Fruit fly (Drosophila melanogaster) whole organism, embryonic: ENCODE measurements around the gene Dh44.

ENCODE experiments used
- BEAF-32 ChIP-seq: fragments of 200-800 bp; sonication (Bioruptor generic); optimal IDR thresholded peaks from 3 replicates; lab custom pipeline; 2017; ENCODE audit warnings: missing biosample characterization, missing genetic modification characterization, mild to moderate bottlenecking, moderate library complexity, missing genetic modification reagents
- CG10267 ChIP-seq: fragments of 200-800 bp; sonication (Bioruptor generic); optimal IDR thresholded peaks from 2 replicates; lab custom pipeline; 2018; ENCODE audit warnings: missing biosample characterization, mild to moderate bottlenecking, missing genetic modification characterization, moderate library complexity
- CG13287 ChIP-seq: fragments of 200-800 bp; sonication (Bioruptor generic); IDR thresholded peaks from 2 replicates; pipeline ENCODE4 v1.3.6; 2022; ENCODE audit warnings: missing biosample characterization, missing genetic modification characterization; ENCODE audit not compliant: partially characterized antibody
- CG13296 ChIP-seq: fragments of 200-800 bp; sonication (Bioruptor generic); optimal IDR thresholded peaks from 3 replicates; lab custom pipeline; 2018; ENCODE audit warnings: missing biosample characterization, mild to moderate bottlenecking, missing genetic modification characterization
- CG14441 ChIP-seq: fragments of 200-800 bp; sonication (Bioruptor generic); IDR thresholded peaks from 2 replicates; pipeline ENCODE4 v1.3.6; 2022; ENCODE audit warnings: missing biosample characterization, missing genetic modification characterization
- CG14710 ChIP-seq: fragments of 200-800 bp; sonication (Bioruptor generic); optimal IDR thresholded peaks from 3 replicates; lab custom pipeline; 2019; ENCODE audit warnings: missing biosample characterization, mild to moderate bottlenecking, missing genetic modification characterization, moderate library complexity
- CG17612 ChIP-seq: fragments of 200-800 bp; sonication (Bioruptor generic); IDR thresholded peaks from 2 replicates; pipeline ENCODE4 v1.3.6; 2022; ENCODE audit warnings: missing biosample characterization, missing genetic modification characterization
- CG2116 ChIP-seq: fragments of 200-800 bp; sonication (Bioruptor generic); optimal IDR thresholded peaks from 3 replicates; lab custom pipeline; 2018; ENCODE audit warnings: missing biosample characterization, mild to moderate bottlenecking, missing genetic modification characterization
- CG32772 ChIP-seq: fragments of 200-800 bp; sonication (Bioruptor generic); IDR thresholded peaks from 2 replicates; pipeline ENCODE4 v1.3.6; 2022; ENCODE audit warnings: missing biosample characterization, missing genetic modification characterization
- CG34376 ChIP-seq: fragments of 200-800 bp; sonication (Bioruptor generic); optimal IDR thresholded peaks from 2 replicates; lab custom pipeline; 2018; ENCODE audit warnings: missing biosample characterization, mild to moderate bottlenecking, missing genetic modification characterization
- CG4328 ChIP-seq: fragments of 200-800 bp; sonication (Bioruptor generic); optimal IDR thresholded peaks from 3 replicates; lab custom pipeline; 2017; ENCODE audit warnings: missing biosample characterization, missing genetic modification reagents, missing genetic modification characterization
- CG8089 ChIP-seq: fragments of 200-800 bp; sonication (Bioruptor generic); optimal IDR thresholded peaks from 3 replicates; lab custom pipeline; 2016; ENCODE audit warnings: missing biosample characterization, missing genetic modification characterization
- CG8290 ChIP-seq, 3 experiments: fragments of 200-800 bp; sonication (Bioruptor generic); optimal IDR thresholded peaks; 2 replicates each; lab custom pipeline; 2016 to 2019; ENCODE audit warnings: missing biosample characterization in 3 of 3, missing genetic modification characterization in 3 of 3, mild to moderate bottlenecking in 2 of 3, moderate library complexity in 1 of 3
- CG8924 ChIP-seq: fragments of 200-800 bp; optimal IDR thresholded peaks from 3 replicates; lab custom pipeline; 2019; ENCODE audit warnings: missing biosample characterization, mild to moderate bottlenecking, missing genetic modification characterization, moderate library complexity
- CG8944 ChIP-seq: fragments of 200-800 bp; sonication (Bioruptor generic); optimal IDR thresholded peaks from 3 replicates; lab custom pipeline; 2016; ENCODE audit warnings: missing biosample characterization, missing genetic modification characterization
- CG9932 ChIP-seq: fragments of 200-800 bp; sonication (Bioruptor generic); IDR thresholded peaks from 2 replicates; pipeline ENCODE4 v1.3.6; 2022; ENCODE audit warnings: missing biosample characterization, missing genetic modification characterization
- Dp ChIP-seq: fragments of 200-800 bp; sonication (Bioruptor generic); optimal IDR thresholded peaks from 2 replicates; lab custom pipeline; 2018; ENCODE audit warnings: missing biosample characterization, mild to moderate bottlenecking, missing genetic modification characterization, moderate library complexity
- Dref ChIP-seq: fragments of 200-800 bp; sonication (Bioruptor generic); IDR thresholded peaks from 2 replicates; pipeline ENCODE4 v1.3.6; 2022; ENCODE audit warnings: missing biosample characterization, missing genetic modification characterization
- Fer1 ChIP-seq: fragments of 200-800 bp; sonication (Bioruptor generic); optimal IDR thresholded peaks from 2 replicates; lab custom pipeline; 2017; ENCODE audit warnings: missing biosample characterization, mild to moderate bottlenecking, missing genetic modification characterization
- Hr39 ChIP-seq: fragments of >200 bp; optimal IDR thresholded peaks from 2 replicates; lab custom pipeline; 2017
- MESR4 ChIP-seq: fragments of 200-800 bp; sonication (Bioruptor generic); optimal IDR thresholded peaks from 2 replicates; lab custom pipeline; 2018; ENCODE audit warnings: missing biosample characterization, mild to moderate bottlenecking, missing genetic modification characterization, moderate library complexity
- Myb ChIP-seq: fragments of 200-800 bp; sonication (Bioruptor generic); optimal IDR thresholded peaks from 2 replicates; lab custom pipeline; 2016; ENCODE audit warnings: missing biosample characterization, missing genetic modification characterization
- Nf-YC ChIP-seq: fragments of 200-800 bp; optimal IDR thresholded peaks from 3 replicates; lab custom pipeline; 2019; ENCODE audit warnings: missing biosample characterization, mild to moderate bottlenecking, missing genetic modification characterization, moderate library complexity
- Ravus ChIP-seq: fragments of 200-800 bp; sonication (Bioruptor generic); IDR thresholded peaks from 2 replicates; pipeline ENCODE4 v1.3.6; 2022; ENCODE audit warnings: missing biosample characterization, missing genetic modification characterization
- Rfx ChIP-seq: fragments of 200-800 bp; sonication (Bioruptor generic); IDR thresholded peaks from 2 replicates; pipeline ENCODE4 v1.3.6; 2022; ENCODE audit warnings: missing biosample characterization, missing genetic modification characterization
- Sin3A ChIP-seq: fragments of >200 bp; optimal IDR thresholded peaks from 2 replicates; lab custom pipeline; 2018
- Sry-β ChIP-seq: fragments of 200-800 bp; sonication (Bioruptor generic); optimal IDR thresholded peaks from 2 replicates; lab custom pipeline; 2018; ENCODE audit warnings: missing biosample characterization, mild to moderate bottlenecking, missing genetic modification characterization, moderate library complexity
- Sry-δ ChIP-seq: fragments of 200-800 bp; sonication (Bioruptor generic); optimal IDR thresholded peaks from 2 replicates; lab custom pipeline; 2016; ENCODE audit warnings: missing biosample characterization, missing genetic modification characterization
- Tbp ChIP-seq: fragments of >200 bp; optimal IDR thresholded peaks from 2 replicates; lab custom pipeline; 2018; ENCODE audit warnings: missing biosample characterization, missing genetic modification characterization
- YL-1 ChIP-seq: fragments of 200-800 bp; sonication (Bioruptor generic); optimal IDR thresholded peaks from 3 replicates; lab custom pipeline; 2017; ENCODE audit warnings: missing biosample characterization, mild to moderate bottlenecking, missing genetic modification characterization
- bbx ChIP-seq: fragments of 200-800 bp; sonication (Bioruptor generic); IDR thresholded peaks from 2 replicates; pipeline ENCODE4 v1.3.6; 2022; ENCODE audit warnings: missing biosample characterization, missing genetic modification characterization; ENCODE audit not compliant: partially characterized antibody
- cg ChIP-seq: fragments of 200-800 bp; sonication (Bioruptor generic); optimal IDR thresholded peaks from 3 replicates; lab custom pipeline; 2019; ENCODE audit warnings: missing biosample characterization, mild to moderate bottlenecking, missing genetic modification characterization, moderate library complexity
- dm ChIP-seq: fragments of 200-800 bp; sonication (Bioruptor generic); optimal IDR thresholded peaks from 3 replicates; lab custom pipeline; 2016; ENCODE audit warnings: missing biosample characterization, missing genetic modification characterization
- gfzf ChIP-seq: fragments of 200-800 bp; sonication (Bioruptor generic); optimal IDR thresholded peaks from 2 replicates; lab custom pipeline; 2016; ENCODE audit warnings: missing biosample characterization, mild to moderate bottlenecking, missing genetic modification characterization, moderate library complexity
- gro ChIP-seq: fragments of 200-800 bp; sonication (Bioruptor generic); optimal IDR thresholded peaks from 2 replicates; lab custom pipeline; 2016; ENCODE audit warnings: missing biosample characterization, missing genetic modification characterization
- lbe ChIP-seq: fragments of 200-800 bp; sonication (Bioruptor generic); optimal IDR thresholded peaks from 2 replicates; lab custom pipeline; 2016; ENCODE audit warnings: missing biosample characterization, mild to moderate bottlenecking, missing genetic modification characterization
- mirr ChIP-seq: fragments of 200-800 bp; sonication (Bioruptor generic); optimal IDR thresholded peaks from 3 replicates; lab custom pipeline; 2018; ENCODE audit warnings: missing biosample characterization, mild to moderate bottlenecking, missing genetic modification characterization
- nau ChIP-seq: fragments of 200-800 bp; sonication (Bioruptor generic); optimal IDR thresholded peaks from 3 replicates; lab custom pipeline; 2017; ENCODE audit warnings: missing biosample characterization, mild to moderate bottlenecking, missing genetic modification characterization, missing genetic modification reagents
- phol ChIP-seq: fragments of 200-800 bp; sonication (Bioruptor generic); optimal IDR thresholded peaks from 3 replicates; lab custom pipeline; 2018; ENCODE audit warnings: missing biosample characterization, mild to moderate bottlenecking, missing genetic modification characterization, moderate library complexity
- pzg ChIP-seq: fragments of 200-800 bp; sonication (Bioruptor generic); optimal IDR thresholded peaks from 3 replicates; lab custom pipeline; 2018; ENCODE audit warnings: missing biosample characterization, mild to moderate bottlenecking, missing genetic modification characterization, moderate library complexity
- sd ChIP-seq: fragments of 200-800 bp; sonication (Bioruptor generic); optimal IDR thresholded peaks from 3 replicates; lab custom pipeline; 2018; ENCODE audit warnings: missing biosample characterization, mild to moderate bottlenecking, missing genetic modification characterization, moderate library complexity
- sens ChIP-seq: fragments of 200-800 bp; sonication (Bioruptor generic); peaks from one replicate; lab custom pipeline; 2016; ENCODE audit warnings: missing biosample characterization, missing genetic modification characterization
- slp2 ChIP-seq: fragments of 200-800 bp; sonication (Bioruptor generic); optimal IDR thresholded peaks from 2 replicates; lab custom pipeline; 2016; ENCODE audit warnings: missing biosample characterization, missing genetic modification characterization
- sna ChIP-seq: fragments of 200-800 bp; sonication (Bioruptor generic); IDR thresholded peaks from 2 replicates; pipeline ENCODE4 v1.3.6; 2022; ENCODE audit warnings: missing biosample characterization, missing genetic modification characterization; ENCODE audit not compliant: partially characterized antibody
- sqz ChIP-seq: fragments of 200-800 bp; sonication (Bioruptor generic); optimal IDR thresholded peaks from 3 replicates; lab custom pipeline; 2018; ENCODE audit warnings: missing biosample characterization, mild to moderate bottlenecking, missing genetic modification characterization
- stwl ChIP-seq: fragments of 200-800 bp; sonication (Bioruptor generic); optimal IDR thresholded peaks from 3 replicates; lab custom pipeline; 2018; ENCODE audit warnings: missing biosample characterization, mild to moderate bottlenecking, missing genetic modification characterization, moderate library complexity
- tll ChIP-seq, 2 experiments: fragments of 200-800 bp in 1 of 2; fragments of >200 bp in 1 of 2; sonication (Bioruptor generic) in 1 of 2; optimal IDR thresholded peaks; 2 replicates each; lab custom pipeline; 2017 to 2019; ENCODE audit warnings: missing biosample characterization in 2 of 2, missing genetic modification characterization in 2 of 2, mild to moderate bottlenecking in 1 of 2, moderate library complexity in 1 of 2
- trem ChIP-seq: fragments of 200-800 bp; optimal IDR thresholded peaks from 3 replicates; lab custom pipeline; 2019; ENCODE audit warnings: missing biosample characterization, mild to moderate bottlenecking, missing genetic modification characterization, moderate library complexity
- trh ChIP-seq: fragments of 200-800 bp; sonication (Bioruptor generic); optimal IDR thresholded peaks from 2 replicates; lab custom pipeline; 2016; ENCODE audit warnings: missing biosample characterization, missing genetic modification characterization
- twi ChIP-seq: fragments of 200-800 bp; optimal IDR thresholded peaks from 2 replicates; lab custom pipeline; 2019; ENCODE audit warnings: missing biosample characterization, mild to moderate bottlenecking, missing genetic modification characterization, moderate library complexity

Gene Dh44

DNA sequence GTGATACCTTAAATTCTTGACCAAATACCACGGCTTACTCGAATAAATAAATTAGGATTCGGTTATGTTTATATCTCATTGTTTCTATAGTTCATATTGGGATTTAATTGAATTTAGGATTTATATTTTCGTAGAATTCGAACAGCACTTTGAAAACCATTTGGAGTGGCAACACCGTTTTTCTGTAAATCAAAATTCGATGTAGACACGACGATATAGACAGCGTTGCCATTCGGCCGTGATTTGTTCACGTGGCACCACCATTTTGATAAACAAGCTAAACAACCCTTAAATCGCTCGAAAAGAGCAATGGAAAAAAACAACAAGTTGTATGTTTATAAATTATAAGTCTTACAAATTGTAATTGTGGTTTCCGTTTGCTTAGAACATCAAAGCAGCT is 9.4 kb upstream of the Dh44 start (continued):
- peak in 1 of 2 experiments; percentile 3 for TF ChIP-seq tll (GFP tag; optimal IDR thresholded peaks at IDR 0.05; lab: Kevin White, UChicago)
- peak; percentile 11; the same call in 1 of the 2 replicates for TF ChIP-seq bbx (GFP tag; lab: Robert Waterston, UW)
- TF ChIP-seq Sry-δ (GFP tag; lab: Kevin White, UChicago): peak; percentile 8
- TF ChIP-seq CG17612: no peak
- TF ChIP-seq lbe: peak; percentile 33
- TF ChIP-seq YL-1 (GFP tag; lab: Kevin White, UChicago): peak; percentile 80
- TF ChIP-seq CG13296 (GFP tag; lab: Kevin White, UChicago): no peak
- TF ChIP-seq gfzf (GFP tag; lab: Kevin White, UChicago): peak; percentile 8
- no peak for TF ChIP-seq Fer1
- peak; percentile 32 for TF ChIP-seq CG2116 (GFP tag; lab: Kevin White, UChicago)
- TF ChIP-seq phol: peak; percentile 76
- no peak for TF ChIP-seq CG8944 (GFP tag; lab: Kevin White, UChicago)
- peak; percentile 48 for TF ChIP-seq Myb (GFP tag; lab: Kevin White, UChicago)
- TF ChIP-seq Nf-YC (tag; lab: Kevin White, UChicago): peak; percentile 57
- peak; percentile 33 for TF ChIP-seq Tbp (GFP tag; lab: Kevin White, UChicago)
- TF ChIP-seq CG10267 (tag; lab: Kevin White, UChicago): peak; percentile 3
- TF ChIP-seq dm (GFP tag; lab: Kevin White, UChicago): peak; percentile 66
- TF ChIP-seq trem: peak; percentile 38
- peak; percentile 16 for TF ChIP-seq CG8924
- peak; percentile 59 for TF ChIP-seq stwl (tag; lab: Kevin White, UChicago)
- no peak for TF ChIP-seq twi (tag; lab: Kevin White, UChicago)
- peak; percentile 57 for TF ChIP-seq pzg
- peak; percentile 8 for TF ChIP-seq MESR4 (GFP tag; lab: Kevin White, UChicago)
- peak; percentile 59 for TF ChIP-seq CG14710
- TF ChIP-seq gro (GFP tag; lab: Kevin White, UChicago): peak; percentile 4
- peak; percentile 74 for TF ChIP-seq CG13287 (GFP tag; lab: Robert Waterston, UW)
- TF ChIP-seq CG8290 (GFP tag; optimal IDR thresholded peaks at IDR 0.05; lab: Kevin White, UChicago): no peak
- TF ChIP-seq CG8290 (tag; optimal IDR thresholded peaks at IDR 0.05; lab: Kevin White, UChicago): peak in 1 of 2 experiments; percentile 13
- TF ChIP-seq Dref (GFP tag; lab: Robert Waterston, UW): peak; percentile 40; the same call in 1 of the 2 replicates
- no peak for TF ChIP-seq slp2 (GFP tag; lab: Kevin White, UChicago)
- TF ChIP-seq CG34376: peak; percentile 23
- peak; percentile 80 for TF ChIP-seq sens (GFP tag; lab: Kevin White, UChicago)
- peak; percentile 61 for TF ChIP-seq Dp (GFP tag; lab: Kevin White, UChicago)
- no peak for TF ChIP-seq CG32772 (GFP tag; lab: Robert Waterston, UW)
- TF ChIP-seq BEAF-32 (GFP tag; lab: Kevin White, UChicago): peak; percentile 65

DNA sequence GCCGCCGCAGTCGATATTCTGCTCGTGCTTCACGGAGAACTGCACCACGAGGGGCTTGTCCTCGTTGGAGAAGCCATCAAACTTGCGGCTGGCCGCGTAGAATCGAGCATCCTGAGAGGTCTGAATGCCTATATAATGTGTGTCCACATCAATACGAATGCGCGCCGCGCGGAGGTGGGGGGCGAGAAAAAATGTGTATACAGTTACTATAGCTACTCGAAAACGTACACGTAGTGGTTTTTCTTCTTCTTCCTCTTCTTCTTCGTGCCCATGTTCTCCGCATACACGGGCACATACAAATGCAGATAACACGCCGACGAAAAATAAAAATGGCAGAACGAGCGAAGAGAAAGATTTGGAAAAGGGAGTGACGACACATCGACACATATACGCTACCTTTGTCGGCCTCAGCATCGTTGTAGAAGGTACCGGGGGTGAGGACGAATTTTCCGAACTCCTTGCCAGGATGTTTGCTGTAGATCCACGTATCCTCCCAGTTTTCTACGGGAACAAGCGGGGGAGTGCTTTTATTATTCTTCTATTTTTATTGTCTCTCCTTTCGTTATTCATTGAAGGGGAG is 7.8 kb upstream of the Dh44 start:
- no peak for TF ChIP-seq CG10267 (tag; lab: Kevin White, UChicago)
- TF ChIP-seq sqz (GFP tag; lab: Kevin White, UChicago): no peak
- no peak for TF ChIP-seq CG8944 (GFP tag; lab: Kevin White, UChicago)
- TF ChIP-seq sna (GFP tag; lab: Robert Waterston, UW): no peak
- TF ChIP-seq trh (GFP tag; lab: Kevin White, UChicago): no peak
- TF ChIP-seq Sin3A: no peak
- peak; percentile 18 for TF ChIP-seq mirr (GFP tag; lab: Kevin White, UChicago)
- no peak for TF ChIP-seq CG14441
- peak; percentile 71 for TF ChIP-seq sd
- no peak for TF ChIP-seq CG9932 (GFP tag; lab: Robert Waterston, UW)
- no peak for TF ChIP-seq Hr39 (lab: Kevin White, UChicago)
- TF ChIP-seq Ravus (GFP tag; lab: Robert Waterston, UW): no peak
- no peak for TF ChIP-seq Rfx (GFP tag; lab: Robert Waterston, UW)
- peak; percentile 80 for TF ChIP-seq cg
- no peak for TF ChIP-seq Sry-β (GFP tag; lab: Kevin White, UChicago)
- peak; percentile 83 for TF ChIP-seq MESR4 (GFP tag; lab: Kevin White, UChicago)
- no peak for TF ChIP-seq CG8089 (GFP tag; lab: Kevin White, UChicago)
- no peak for TF ChIP-seq CG4328 (GFP tag; lab: Kevin White, UChicago)
- no peak for TF ChIP-seq nau (GFP tag; lab: Kevin White, UChicago)
